Worm (Caenorhabditis elegans): Measurements from ENCODE around the gene arrd-15.

arrd-15 gene

ce11 chrIII:8962475-8962874 lies 32.7 kb downstream of the arrd-15 start:
- TF ChIP-seq unc-62 (GFP tag; optimal IDR thresholded peaks at IDR 0.05) = no peak

ce11 chrIII:8964684-8965283 lies 35.0 kb downstream of the arrd-15 start:
- no peak for TF ChIP-seq unc-62 (GFP tag; optimal IDR thresholded peaks at IDR 0.05)

- TF ChIP-seq unc-62 (GFP tag; optimal IDR thresholded peaks at IDR 0.05) = no peak
Measured at ce11 chrIII:8967639-8968038, 37.8 kb downstream of the arrd-15 start, which contains the start of the genes bud-13 and rpap-2. Gene bud-13 (minus strand): TSS chrIII:8967727. Gene rpap-2 (plus strand): TSS chrIII:8967967.

ce11 chrIII:8971255-8972020 lies 41.6 kb downstream of the arrd-15 start, which contains the start of the genes eif-3.D and R08D7.4:
Gene eif-3.D (minus strand): TSS chrIII:8971578.
Gene R08D7.4 (plus strand): TSS chrIII:8971892.
- TF ChIP-seq unc-62 (GFP tag; optimal IDR thresholded peaks at IDR 0.05) = no peak

DNA sequence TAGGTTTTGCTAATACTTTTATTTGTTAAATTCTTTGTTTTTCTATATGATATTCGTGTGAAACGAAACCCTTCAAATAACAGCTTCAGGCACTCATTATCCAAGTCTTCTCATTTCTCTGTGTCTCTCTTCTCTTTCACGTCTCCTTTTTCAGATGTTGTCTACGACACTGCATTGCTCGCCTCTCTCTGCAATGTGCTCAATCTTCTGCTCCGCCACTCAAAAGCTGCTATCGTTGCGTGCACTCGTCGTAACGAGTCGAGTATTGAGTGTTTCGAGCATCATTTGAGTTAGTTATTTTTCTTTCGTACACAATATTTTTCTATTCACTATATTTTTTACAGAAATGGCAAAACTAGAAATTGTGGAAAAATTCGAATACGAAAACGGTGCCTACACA lies 43.3 kb downstream of the arrd-15 start:
- no peak for TF ChIP-seq unc-62 (GFP tag; optimal IDR thresholded peaks at IDR 0.05)

DNA sequence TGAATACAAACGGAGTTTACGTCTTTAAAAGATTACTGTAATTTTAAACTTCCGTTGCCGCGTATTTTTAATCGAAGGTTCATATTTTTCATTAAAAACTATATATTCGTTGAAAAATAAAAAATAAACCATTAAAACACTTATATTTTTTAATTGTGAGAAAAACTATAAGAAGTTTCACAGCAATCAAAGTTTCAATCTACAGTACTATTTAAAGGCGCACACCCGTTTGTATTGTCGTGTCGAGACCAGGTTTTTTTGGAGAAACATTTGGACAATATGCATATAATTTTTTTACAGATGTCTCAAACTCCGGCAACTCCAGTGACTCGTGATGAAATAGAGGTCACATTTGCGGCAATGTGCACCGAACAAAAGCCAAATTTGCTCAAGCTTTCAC lies 44.0 kb downstream of the arrd-15 start, which contains the start of gene R08D7.5:
TSS of gene R08D7.5 (plus strand) at position 301 of the 400 bp plus-strand sequence.
- TF ChIP-seq unc-62 (GFP tag; optimal IDR thresholded peaks at IDR 0.05) = no peak

DNA sequence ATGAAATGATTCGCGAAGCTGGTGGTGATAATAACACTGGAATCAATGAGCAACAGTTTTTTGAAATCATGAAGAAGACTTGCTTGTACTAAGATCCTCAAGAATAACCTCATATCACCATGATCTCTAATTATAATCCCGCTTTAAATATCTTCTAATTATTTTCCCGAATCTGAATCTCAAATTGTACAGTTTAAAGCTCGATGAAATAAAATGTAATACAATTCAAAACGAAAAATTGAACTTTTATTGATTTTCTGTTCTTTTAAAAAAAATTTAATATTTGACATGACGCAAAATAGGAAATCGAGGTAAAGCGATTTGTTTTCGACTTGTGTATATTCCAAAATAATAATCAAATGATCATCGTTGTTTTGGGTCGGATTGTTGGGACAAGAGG lies 45.0 kb downstream of the arrd-15 start:
- no peak for TF ChIP-seq unc-62 (GFP tag; optimal IDR thresholded peaks at IDR 0.05)

DNA sequence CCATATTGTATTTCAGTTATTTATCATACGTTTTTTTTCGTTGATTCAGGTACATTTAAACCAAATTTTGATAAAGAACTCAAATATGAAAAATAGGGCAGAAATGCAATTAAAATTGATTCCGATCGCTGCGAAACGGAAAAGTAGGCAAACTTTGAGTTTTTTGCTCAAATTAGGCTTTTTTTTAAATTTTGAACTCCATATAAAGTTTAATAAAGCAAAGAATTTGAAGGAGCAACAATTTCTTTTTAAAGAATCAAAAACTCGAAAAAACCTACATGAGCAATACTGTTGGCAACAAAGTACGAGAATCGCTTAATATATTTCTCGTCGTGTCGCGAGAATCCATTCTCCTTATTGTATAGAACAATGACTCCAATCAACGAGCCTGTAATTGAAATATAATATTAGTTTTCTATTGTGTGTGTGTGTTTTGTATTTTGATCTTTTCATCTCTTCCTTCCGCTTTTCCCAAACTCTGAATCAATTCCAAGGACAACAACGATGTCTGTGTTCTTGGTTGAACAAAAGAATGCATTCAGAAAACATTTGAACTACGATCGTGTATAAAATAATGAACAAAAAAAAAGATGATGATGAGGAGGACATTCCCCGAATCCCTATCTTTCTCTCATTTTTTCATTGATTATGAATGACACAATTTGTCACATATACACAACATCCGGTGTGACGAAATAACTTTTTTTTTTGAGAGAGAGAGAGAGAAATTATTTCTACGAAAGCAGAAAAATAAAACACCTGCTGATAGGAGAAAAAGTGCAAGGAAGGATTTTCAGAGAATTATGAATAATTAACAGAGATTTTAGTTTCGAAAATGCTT lies 48.9 kb downstream of the arrd-15 start:
- TF ChIP-seq unc-62 (GFP tag; optimal IDR thresholded peaks at IDR 0.05) = no peak

ce11 chrIII:8980892-8981291 lies 51.1 kb downstream of the arrd-15 start:
- TF ChIP-seq unc-62 (GFP tag; optimal IDR thresholded peaks at IDR 0.05) = no peak

DNA sequence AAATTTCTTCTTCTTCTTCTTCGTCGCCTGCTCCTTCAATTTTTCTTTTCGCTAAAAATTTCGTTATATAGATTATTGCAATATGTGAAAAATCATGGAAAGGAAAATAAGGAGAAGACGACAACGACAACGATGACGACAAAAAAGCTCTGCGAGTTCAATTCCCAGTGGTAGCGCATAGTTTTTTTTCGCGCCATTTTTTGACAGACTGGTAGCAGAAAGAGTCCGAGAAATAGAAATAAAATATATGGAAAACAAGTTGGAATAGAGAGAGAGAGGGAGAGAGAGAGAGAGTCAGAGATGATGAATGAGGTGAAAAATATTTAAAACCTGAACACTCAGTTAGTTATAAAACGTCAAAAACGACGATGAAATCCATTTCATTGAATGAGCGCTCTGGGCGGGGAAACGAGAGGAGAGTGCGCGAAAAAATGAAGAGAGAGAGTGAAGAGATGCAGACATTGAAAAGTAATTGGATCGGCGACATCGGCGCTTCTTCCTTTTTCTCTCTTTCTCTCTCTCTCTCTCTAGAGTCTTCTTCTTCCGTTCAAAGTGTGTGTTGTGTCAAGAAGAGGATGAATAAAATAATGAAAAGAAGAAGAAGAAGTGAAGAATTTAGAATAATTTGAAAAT lies 52.1 kb downstream of the arrd-15 start, which contains the start of gene pde-2:
TSS of gene pde-2 (minus strand) at position 51 of the 633 bp plus-strand sequence.
- TF ChIP-seq unc-62 (GFP tag; optimal IDR thresholded peaks at IDR 0.05) = no peak

- no peak for TF ChIP-seq unc-62 (GFP tag; optimal IDR thresholded peaks at IDR 0.05)
Measured at ce11 chrIII:8983135-8983534, 53.3 kb downstream of the arrd-15 start.

ce11 chrIII:8983811-8984210 lies 54.0 kb downstream of the arrd-15 start:
- no peak for TF ChIP-seq unc-62 (GFP tag; optimal IDR thresholded peaks at IDR 0.05)

DNA sequence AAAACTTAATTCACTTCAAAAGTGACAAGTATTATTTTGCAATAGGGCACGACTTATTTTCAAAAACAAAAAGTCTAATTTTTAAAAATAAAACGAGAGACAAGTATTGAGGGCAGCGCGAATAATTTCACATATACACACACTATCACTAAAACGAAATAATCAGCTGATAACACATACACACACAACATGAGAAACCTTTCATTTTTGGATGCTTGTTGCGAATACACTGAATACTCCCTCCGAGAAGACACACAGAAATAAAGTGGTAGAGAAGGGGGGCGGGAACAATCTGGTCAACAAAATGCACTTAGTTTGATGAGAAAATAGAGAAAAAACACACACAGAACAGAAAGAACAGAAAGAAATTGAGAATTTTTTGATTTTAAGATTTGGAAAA lies 54.6 kb downstream of the arrd-15 start:
- no peak for TF ChIP-seq unc-62 (GFP tag; optimal IDR thresholded peaks at IDR 0.05)

DNA sequence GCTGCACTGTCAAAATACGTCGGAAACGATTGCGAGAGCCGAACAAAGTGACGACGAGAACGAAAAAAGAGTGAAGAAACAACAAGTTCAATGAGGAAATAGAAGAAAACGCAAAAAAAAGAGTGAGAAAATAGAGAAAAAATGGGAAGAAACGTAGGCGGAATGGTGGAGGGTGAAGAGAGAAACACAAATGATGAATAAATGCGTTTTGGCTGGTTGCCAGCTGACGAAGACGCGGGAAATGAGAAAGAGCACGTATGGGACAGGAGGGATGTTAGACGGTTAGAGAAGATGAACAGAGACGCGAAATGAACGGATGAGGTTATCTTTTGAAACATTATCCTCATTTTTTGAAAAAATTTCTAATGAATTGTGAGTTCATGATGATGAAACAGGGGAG lies 55.1 kb downstream of the arrd-15 start:
- no peak for TF ChIP-seq unc-62 (GFP tag; optimal IDR thresholded peaks at IDR 0.05)

- TF ChIP-seq unc-62 (GFP tag; optimal IDR thresholded peaks at IDR 0.05) = no peak
Measured at ce11 chrIII:8985461-8985860, 55.6 kb downstream of the arrd-15 start.

DNA sequence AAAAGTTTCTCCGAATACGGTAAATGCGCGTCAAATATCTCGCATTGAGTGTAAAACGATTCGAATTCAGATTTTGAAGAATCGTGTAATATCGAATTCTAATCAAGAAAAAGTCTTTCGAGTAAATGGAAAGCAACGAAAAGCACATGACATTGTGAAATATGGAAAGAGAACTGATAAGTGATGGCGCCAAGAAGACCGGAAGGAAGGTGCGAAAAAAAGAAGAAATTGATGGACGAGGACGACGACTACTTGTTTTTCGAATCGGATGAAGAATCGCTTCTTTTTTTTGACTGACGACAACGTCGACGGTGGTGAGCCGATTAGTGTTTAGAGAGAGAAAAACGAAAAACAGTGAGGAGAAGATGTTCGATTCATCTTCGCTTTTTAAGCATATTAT lies 56.1 kb downstream of the arrd-15 start:
- no peak for TF ChIP-seq unc-62 (GFP tag; optimal IDR thresholded peaks at IDR 0.05)
